Worm (Caenorhabditis elegans): ENCODE measurements around the gene K09E2.3.

ce11 chrX:8646997-8647396 is 25.9 kb upstream of the K09E2.3 start, which contains the start of gene F12D9.2:
- TF ChIP-seq tab-1 (GFP tag; IDR thresholded peaks at IDR 0.05) (no peak), med-1 (GFP tag; optimal IDR thresholded peaks at IDR 0.05; ENCODE audit: insufficient read depth) (no peak), cog-1 (tag; optimal IDR thresholded peaks at IDR 0.05) (no peak), flt-1 (GFP tag; IDR thresholded peaks at IDR 0.05) (no peak), ztf-23 (GFP tag; IDR thresholded peaks at IDR 0.05) (no peak), T22C8.4 (GFP tag; IDR thresholded peaks at IDR 0.05) (no peak), ztf-29 (GFP tag; IDR thresholded peaks at IDR 0.05) (no peak), ref-1 (GFP tag; conservative IDR thresholded peaks at IDR 0.05) (no peak)
